Worm (Caenorhabditis elegans) whole organism, L1 larva: ENCODE results near the gene xbx-1.
A peak's percentile ranks its signal among the peaks of the same experiment; 100 is the strongest.

Experiments used
- C34B4.2 ChIP-seq: sonication (generic microtip); optimal IDR thresholded peaks from 2 replicates; lab custom pipeline; 2017; ENCODE audit warnings: mild to moderate bottlenecking, missing genetic modification characterization, missing compliant biosample characterization
- alr-1 ChIP-seq: fragments of 200-800 bp; sonication (Bioruptor generic); optimal IDR thresholded peaks from 2 replicates; lab custom pipeline; 2018; ENCODE audit warnings: borderline replicate concordance, mild to moderate bottlenecking, missing genetic modification characterization, missing compliant biosample characterization
- ama-1 ChIP-seq: fragments of 150-350 bp; optimal IDR thresholded peaks from 2 replicates; lab custom pipeline; 2014
- blmp-1 ChIP-seq: fragments of 150-350 bp; optimal IDR thresholded peaks from 2 replicates; lab custom pipeline; 2014; ENCODE audit warnings: missing biosample characterization, missing genetic modification characterization
- ceh-63 ChIP-seq: fragments of 200-800 bp; sonication (Bioruptor generic); optimal IDR thresholded peaks from 2 replicates; lab custom pipeline; 2018; ENCODE audit warnings: mild to moderate bottlenecking, missing genetic modification characterization, missing compliant biosample characterization
- ceh-82 ChIP-seq, 3 experiments: fragments of 150-350 bp in 1 of 3; sonication (generic microtip) in 2 of 3; optimal IDR thresholded peaks; 2 replicates each; lab custom pipeline; 2014 to 2017; ENCODE audit warnings: missing biosample characterization in 3 of 3, missing genetic modification characterization in 3 of 3
- ceh-88 ChIP-seq: fragments of 200-800 bp; sonication (Bioruptor generic); IDR thresholded peaks from 2 replicates; pipeline ENCODE4 v1.3.6; 2022; ENCODE audit warnings: missing genetic modification characterization, missing compliant biosample characterization
- efl-1 ChIP-seq, 4 experiments: fragments of 150-350 bp; optimal IDR thresholded peaks in 3 of 4; peaks in 1 of 4; 1 replicate in 1 of 4; 2 replicates in 3 of 4; lab custom pipeline; 2014; ENCODE audit warnings: missing biosample characterization in 2 of 4, missing genetic modification characterization in 2 of 4, missing genetic modification reagents in 2 of 4
- egl-27 ChIP-seq, 2 experiments: fragments of 150-350 bp in 1 of 2; sonication (generic microtip); optimal IDR thresholded peaks; 3 replicates each; lab custom pipeline; 2017 to 2018; ENCODE audit warnings: missing biosample characterization in 2 of 2, missing genetic modification characterization in 2 of 2, missing genetic modification reagents in 2 of 2
- elt-2 ChIP-seq: sonication (generic microtip); optimal IDR thresholded peaks from 2 replicates; lab custom pipeline; 2016; ENCODE audit warnings: missing genetic modification characterization, mild to moderate bottlenecking, inconsistent platforms, missing compliant biosample characterization, missing genetic modification reagents
- elt-3 ChIP-seq, 6 experiments: fragments of 150-350 bp in 1 of 6; sonication (generic microtip); optimal IDR thresholded peaks; 2 replicates each; lab custom pipeline; 2017 to 2018; ENCODE audit warnings: missing biosample characterization in 6 of 6, missing genetic modification characterization in 6 of 6, inconsistent platforms in 1 of 6
- fkh-10 ChIP-seq: sonication (generic microtip); optimal IDR thresholded peaks from 2 replicates; lab custom pipeline; 2017; ENCODE audit warnings: missing biosample characterization, missing genetic modification reagents, missing genetic modification characterization
- irx-1 ChIP-seq: sonication (generic microtip); optimal IDR thresholded peaks from 2 replicates; lab custom pipeline; 2016; ENCODE audit warnings: missing genetic modification characterization, missing compliant biosample characterization
- isw-1 ChIP-seq: fragments of 200-800 bp; sonication (Bioruptor generic); IDR thresholded peaks from 2 replicates; pipeline ENCODE4 v1.3.6; 2022; ENCODE audit warnings: missing genetic modification characterization, missing compliant biosample characterization
- jun-1 ChIP-seq: fragments of 150-350 bp; optimal IDR thresholded peaks from 2 replicates; lab custom pipeline; 2014; ENCODE audit warnings: missing biosample characterization, missing genetic modification reagents, missing genetic modification characterization
- lin-35 ChIP-seq, 2 experiments: fragments of 150-350 bp; optimal IDR thresholded peaks; 2 replicates each; lab custom pipeline; 2014; ENCODE audit warnings: missing biosample characterization in 2 of 2, missing genetic modification characterization in 2 of 2, missing genetic modification reagents in 2 of 2
- lir-3 ChIP-seq: sonication (generic microtip); optimal IDR thresholded peaks from 2 replicates; lab custom pipeline; 2016; ENCODE audit warnings: mild to moderate bottlenecking, missing genetic modification characterization, moderate library complexity, missing compliant biosample characterization; ENCODE audit not compliant: poor library complexity
- lsy-2 ChIP-seq, 2 experiments: fragments of 150-350 bp; optimal IDR thresholded peaks; 2 replicates each; lab custom pipeline; 2014; ENCODE audit warnings: missing biosample characterization in 2 of 2, missing genetic modification characterization in 2 of 2
- mab-9 ChIP-seq: fragments of 200-800 bp; sonication (Bioruptor generic); IDR thresholded peaks from 2 replicates; pipeline ENCODE4 v1.3.6; 2022; ENCODE audit warnings: missing genetic modification reagents, missing genetic modification characterization, missing compliant biosample characterization
- mdl-1 ChIP-seq, 2 experiments: fragments of 150-350 bp; optimal IDR thresholded peaks; 2 replicates each; lab custom pipeline; 2014 to 2017; ENCODE audit warnings: missing biosample characterization in 2 of 2, missing genetic modification characterization in 2 of 2, inconsistent platforms in 1 of 2
- mef-2 ChIP-seq: fragments of 150-350 bp; optimal IDR thresholded peaks from 2 replicates; lab custom pipeline; 2014; ENCODE audit warnings: missing biosample characterization, missing genetic modification characterization
- mep-1 ChIP-seq: fragments of 150-350 bp; optimal IDR thresholded peaks from 2 replicates; lab custom pipeline; 2014; ENCODE audit warnings: missing biosample characterization, missing genetic modification characterization
- nhr-11 ChIP-seq: fragments of 150-350 bp; optimal IDR thresholded peaks from 2 replicates; lab custom pipeline; 2014; ENCODE audit warnings: missing biosample characterization, missing genetic modification characterization
- nhr-12 ChIP-seq: sonication (generic microtip); optimal IDR thresholded peaks from 2 replicates; lab custom pipeline; 2017; ENCODE audit warnings: missing biosample characterization, missing genetic modification characterization
- nhr-28 ChIP-seq: fragments of 150-350 bp; optimal IDR thresholded peaks from 2 replicates; lab custom pipeline; 2014; ENCODE audit warnings: missing biosample characterization, missing genetic modification characterization
- nhr-47 ChIP-seq: sonication (generic microtip); optimal IDR thresholded peaks from 2 replicates; lab custom pipeline; 2016; ENCODE audit warnings: mild to moderate bottlenecking, missing genetic modification characterization, moderate library complexity, missing compliant biosample characterization
- nhr-71 ChIP-seq: sonication (generic microtip); optimal IDR thresholded peaks from 2 replicates; lab custom pipeline; 2016; ENCODE audit warnings: mild to moderate bottlenecking, missing genetic modification characterization, moderate library complexity, missing compliant biosample characterization
- nhr-77 ChIP-seq: fragments of 150-350 bp; optimal IDR thresholded peaks from 2 replicates; lab custom pipeline; 2014; ENCODE audit warnings: missing biosample characterization, missing genetic modification characterization
- pag-3 ChIP-seq: sonication (generic microtip); optimal IDR thresholded peaks from 2 replicates; lab custom pipeline; 2017; ENCODE audit warnings: missing genetic modification characterization, mild to moderate bottlenecking, missing compliant biosample characterization, antibody characterized with exemption, borderline replicate concordance; ENCODE audit not compliant: insufficient read depth
- pax-3 ChIP-seq: fragments of 200-800 bp; sonication (Bioruptor generic); optimal IDR thresholded peaks from 2 replicates; lab custom pipeline; 2018; ENCODE audit warnings: mild to moderate bottlenecking, missing genetic modification characterization, moderate library complexity, missing compliant biosample characterization
- pqm-1 ChIP-seq: sonication (generic microtip); optimal IDR thresholded peaks from 3 replicates; lab custom pipeline; 2017; ENCODE audit warnings: missing biosample characterization, missing genetic modification characterization
- snpc-4 ChIP-seq: fragments of 150-350 bp; optimal IDR thresholded peaks from 2 replicates; lab custom pipeline; 2014; ENCODE audit warnings: missing biosample characterization, missing genetic modification characterization
- swsn-7 ChIP-seq: sonication (generic microtip); optimal IDR thresholded peaks from 2 replicates; lab custom pipeline; 2016; ENCODE audit warnings: missing genetic modification characterization, missing compliant biosample characterization
- tbx-2 ChIP-seq: sonication (generic microtip); optimal IDR thresholded peaks from 2 replicates; lab custom pipeline; 2016; ENCODE audit warnings: missing genetic modification characterization, missing compliant biosample characterization
- tlp-1 ChIP-seq: fragments of 150-350 bp; optimal IDR thresholded peaks from 2 replicates; lab custom pipeline; 2014; ENCODE audit warnings: missing biosample characterization, missing genetic modification characterization
- unc-130 ChIP-seq: fragments of 150-350 bp; optimal IDR thresholded peaks from 2 replicates; lab custom pipeline; 2017; ENCODE audit warnings: missing biosample characterization, missing genetic modification characterization, inconsistent platforms
- unc-86 ChIP-seq: sonication (generic microtip); optimal IDR thresholded peaks from 2 replicates; lab custom pipeline; 2016; ENCODE audit warnings: missing genetic modification characterization, missing compliant biosample characterization
- vab-15 ChIP-seq: sonication (generic microtip); optimal IDR thresholded peaks from 2 replicates; lab custom pipeline; 2017; ENCODE audit warnings: missing genotype, mild to moderate bottlenecking, missing genetic modification characterization, missing compliant biosample characterization
- zag-1 ChIP-seq: fragments of 150-350 bp; optimal IDR thresholded peaks from 2 replicates; lab custom pipeline; 2014; ENCODE audit warnings: missing biosample characterization, missing genetic modification characterization
- zip-4 ChIP-seq: fragments of 200-800 bp; sonication (Bioruptor generic); optimal IDR thresholded peaks from 2 replicates; lab custom pipeline; 2018; ENCODE audit warnings: mild to moderate bottlenecking, missing genetic modification characterization, moderate library complexity, missing compliant biosample characterization
- ztf-4 ChIP-seq: fragments of 150-350 bp; optimal IDR thresholded peaks from 2 replicates; lab custom pipeline; 2014; ENCODE audit warnings: missing biosample characterization, missing genetic modification characterization

Gene xbx-1

DNA sequence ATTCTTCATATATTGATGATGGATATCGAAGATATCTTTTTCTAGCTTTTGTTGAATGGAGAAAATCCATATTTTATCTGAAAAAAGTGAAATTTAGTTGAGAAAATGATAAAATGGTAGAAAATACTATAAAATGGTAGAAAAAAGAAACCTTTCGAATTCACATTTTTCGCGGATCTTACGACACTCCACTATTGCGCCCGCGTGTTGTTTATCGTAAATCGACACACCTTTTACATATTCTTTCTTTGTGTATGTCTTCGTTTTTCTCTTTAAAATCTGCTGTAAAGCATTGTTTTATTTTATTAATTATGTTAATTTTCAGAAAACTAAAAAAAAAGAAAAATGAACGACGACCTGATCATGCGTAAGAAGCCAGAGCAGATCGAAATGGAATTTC lies 10.8 kb downstream of the xbx-1 start, which contains the start of the genes cdt-2 and T01C3.2 (continued):
- TF ChIP-seq unc-130 (no peak), elt-3 (tag; optimal IDR thresholded peaks at IDR 0.05; lab: Kevin White, UChicago) (peak in 1 of 6 experiments; percentile 7), mef-2 (tag; lab: Kevin White, UChicago) (no peak), tlp-1 (tag; lab: Kevin White, UChicago) (no peak), swsn-7 (tag; lab: Kevin White, UChicago) (peak; percentile 43), lsy-2 (tag; optimal IDR thresholded peaks at IDR 0.05; lab: Kevin White, UChicago) (peak; percentile 53 to 74), pqm-1 (no peak), pag-3 (tag; lab: Kevin White, UChicago) (no peak), ceh-88 (no peak), C34B4.2 (no peak), nhr-71 (tag; lab: Kevin White, UChicago) (peak; percentile 50), nhr-28 (tag; lab: Kevin White, UChicago) (no peak), lir-3 (tag; lab: Kevin White, UChicago) (no peak), jun-1 (tag; lab: Kevin White, UChicago) (no peak), nhr-12 (no peak), vab-15 (tag; lab: Kevin White, UChicago) (no peak), isw-1 (no peak; the same call in 1 of the 2 replicates), egl-27 (tag; optimal IDR thresholded peaks at IDR 0.05; lab: Kevin White, UChicago) (no peak), nhr-77 (no peak), ceh-63 (GFP tag; lab: Kevin White, UChicago) (no peak), blmp-1 (no peak), ceh-82 (tag; optimal IDR thresholded peaks at IDR 0.05; lab: Kevin White, UChicago) (peak in 2 of 3 experiments; percentile 29 to 44), fkh-10 (GFP tag; lab: Kevin White, UChicago) (no peak), irx-1 (no peak), unc-86 (peak; percentile 12), zag-1 (no peak), nhr-11 (no peak), ztf-4 (tag; lab: Kevin White, UChicago) (no peak), lin-35 (GFP tag; optimal IDR thresholded peaks at IDR 0.05; lab: Kevin White, UChicago) (peak; percentile 82 to 92), ama-1 (lab: Kevin White, UChicago) (no peak), elt-2 (tag; lab: Kevin White, UChicago) (no peak), mdl-1 (tag; optimal IDR thresholded peaks at IDR 0.05; lab: Kevin White, UChicago) (no peak), snpc-4 (tag; lab: Kevin White, UChicago) (no peak), zip-4 (GFP tag; lab: Kevin White, UChicago) (no peak), mab-9 (GFP tag; lab: Robert Waterston, UW) (no peak), tbx-2 (tag; lab: Kevin White, UChicago) (peak; percentile 22)

DNA sequence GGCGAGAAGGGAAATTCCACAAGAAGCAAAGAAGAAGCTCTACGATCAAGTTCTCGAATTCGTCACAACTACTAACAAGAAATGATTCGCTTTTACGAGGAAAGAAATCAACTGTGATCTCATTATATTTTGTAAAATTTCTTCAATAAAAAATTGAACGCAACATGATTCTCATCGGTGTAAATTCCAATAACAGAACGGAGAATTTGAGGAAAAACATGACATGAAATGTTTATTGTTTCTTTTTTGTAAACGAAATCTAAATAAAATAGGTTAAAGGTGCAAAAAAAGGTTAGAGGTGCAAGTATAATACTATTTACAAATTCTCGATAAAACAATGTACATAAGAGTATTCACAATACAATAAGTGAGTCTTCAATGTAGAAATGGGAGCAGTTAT lies 11.5 kb downstream of the xbx-1 start:
- TF ChIP-seq efl-1 (optimal IDR thresholded peaks at IDR 0.05; lab: Kevin White, UChicago) (no peak), efl-1 (GFP tag; optimal IDR thresholded peaks at IDR 0.05 in 1 of 2; lab: Kevin White, UChicago) (peak in 1 of 2 experiments; percentile 45), nhr-47 (no peak)

DNA sequence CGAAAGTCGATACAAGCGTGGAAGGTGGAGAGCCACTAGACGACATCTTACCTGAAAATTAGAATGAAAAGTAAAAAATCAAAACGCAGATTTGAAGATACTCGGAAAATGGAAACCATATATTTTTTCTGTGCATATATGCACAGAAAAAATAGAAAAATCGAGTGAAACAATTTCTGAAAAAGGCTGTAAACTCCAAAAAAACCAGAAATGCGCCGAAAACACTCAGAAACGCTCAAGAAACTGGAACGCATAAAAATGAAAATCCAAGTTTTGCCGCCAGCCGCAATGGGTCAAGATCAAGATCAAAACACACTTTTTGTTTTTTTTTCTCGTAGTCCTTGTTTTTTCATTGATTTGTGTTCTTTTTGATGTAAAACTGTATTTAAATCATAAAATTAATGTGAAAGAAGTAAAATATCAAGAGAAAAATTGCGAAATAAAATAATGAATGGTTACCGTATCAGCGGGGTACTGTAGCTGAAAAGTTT lies 12.6 kb downstream of the xbx-1 start, which contains the start of gene T01C3.3:
TSS of gene T01C3.3 (minus strand) at position 51 of the 491 bp plus-strand sequence.
- TF ChIP-seq elt-2 (tag; lab: Kevin White, UChicago) (no peak), fkh-10 (GFP tag; lab: Kevin White, UChicago) (no peak), nhr-28 (tag; lab: Kevin White, UChicago) (no peak), lir-3 (tag; lab: Kevin White, UChicago) (no peak), lin-35 (GFP tag; optimal IDR thresholded peaks at IDR 0.05; lab: Kevin White, UChicago) (no peak), alr-1 (no peak), irx-1 (no peak), unc-130 (no peak), lsy-2 (tag; optimal IDR thresholded peaks at IDR 0.05; lab: Kevin White, UChicago) (no peak), pag-3 (tag; lab: Kevin White, UChicago) (no peak), pax-3 (tag; lab: Kevin White, UChicago) (no peak), mep-1 (tag; lab: Kevin White, UChicago) (no peak), ceh-82 (tag; optimal IDR thresholded peaks at IDR 0.05; lab: Kevin White, UChicago) (no peak), tbx-2 (tag; lab: Kevin White, UChicago) (no peak)
